Worm (Caenorhabditis elegans) whole organism, early embryonic: Measurements from ENCODE around the gene ceh-83.

Experiments used
- ama-1 ChIP-seq: fragments of 150-350 bp; optimal IDR thresholded peaks from 2 replicates; lab custom pipeline; 2014
- flt-1 ChIP-seq: fragments of 200-800 bp; sonication (Bioruptor generic); IDR thresholded peaks from 2 replicates; pipeline ENCODE4 v1.3.6; 2022; ENCODE audit warnings: missing genetic modification characterization, missing compliant biosample characterization
- tbx-11 ChIP-seq: fragments of 200-800 bp; sonication (Bioruptor generic); IDR thresholded peaks from 2 replicates; pipeline ENCODE4 v1.3.6; 2022; ENCODE audit warnings: missing genetic modification characterization, missing compliant biosample characterization

DNA sequence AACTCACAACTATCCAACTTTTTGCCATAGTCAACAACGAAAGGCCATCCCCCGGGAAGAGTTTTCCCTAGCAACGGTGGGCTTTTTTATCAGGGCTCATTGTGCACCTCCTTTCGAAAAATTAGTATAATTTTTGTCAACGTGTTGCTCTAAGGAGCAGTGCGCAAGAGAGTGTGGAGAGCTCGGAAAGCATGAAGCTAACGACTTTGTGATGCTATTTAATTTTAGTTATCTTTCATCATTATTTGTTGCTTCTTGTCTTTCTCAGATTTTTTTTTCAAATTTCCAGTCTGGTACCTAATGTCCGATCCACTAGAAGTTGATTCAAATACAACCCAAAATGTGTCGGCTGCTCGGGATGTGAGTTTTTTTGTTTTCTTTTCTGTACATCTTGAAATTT is 6.2 kb downstream of the ceh-83 start, which contains the start of gene ceh-81:
- TF ChIP-seq ama-1 (lab: Kevin White, UChicago) (no peak), tbx-11 (GFP tag; lab: Robert Waterston, UW) (no peak), flt-1 (GFP tag; lab: Robert Waterston, UW) (no peak)
